Fruit fly (Drosophila melanogaster) whole organism, prepupa: Measurements from ENCODE around the gene SP555.
A peak's percentile ranks its signal among the peaks of the same experiment; 100 is the strongest.

Experiments
- Blimp-1 ChIP-seq: fragments of 200-800 bp; sonication (Bioruptor generic); optimal IDR thresholded peaks from 3 replicates; lab custom pipeline; 2017; ENCODE audit warnings: missing biosample characterization, missing genetic modification characterization, mild to moderate bottlenecking, moderate library complexity, missing genetic modification reagents
- CG10669 ChIP-seq: fragments of 200-800 bp; sonication (Bioruptor generic); optimal IDR thresholded peaks from 3 replicates; lab custom pipeline; 2018; ENCODE audit warnings: missing biosample characterization, mild to moderate bottlenecking, missing genetic modification characterization, moderate library complexity
- CG11762 ChIP-seq: fragments of 200-800 bp; sonication (Bioruptor generic); optimal IDR thresholded peaks from 3 replicates; lab custom pipeline; 2016; ENCODE audit warnings: missing biosample characterization, missing genetic modification characterization; ENCODE audit not compliant: insufficient read depth
- CG11902 ChIP-seq: fragments of 200-800 bp; sonication (Bioruptor generic); optimal IDR thresholded peaks from 3 replicates; lab custom pipeline; 2016; ENCODE audit warnings: missing biosample characterization, missing genetic modification characterization
- CG1621 ChIP-seq: fragments of 200-800 bp; sonication (Bioruptor generic); optimal IDR thresholded peaks from 3 replicates; lab custom pipeline; 2018; ENCODE audit warnings: missing biosample characterization, mild to moderate bottlenecking, missing genetic modification characterization
- CG3032 ChIP-seq: fragments of 200-800 bp; optimal IDR thresholded peaks from 2 replicates; lab custom pipeline; 2019; ENCODE audit warnings: missing biosample characterization, mild to moderate bottlenecking, missing genetic modification characterization, moderate library complexity
- CG31627 ChIP-seq: fragments of 200-800 bp; sonication (Bioruptor generic); optimal IDR thresholded peaks from 3 replicates; lab custom pipeline; 2016; ENCODE audit warnings: missing biosample characterization, missing genetic modification characterization
- CG32006 ChIP-seq: fragments of 200-800 bp; sonication (Bioruptor generic); optimal IDR thresholded peaks from 3 replicates; lab custom pipeline; 2017; ENCODE audit warnings: missing biosample characterization, mild to moderate bottlenecking, missing genetic modification characterization
- CG34406 ChIP-seq: fragments of 200-800 bp; sonication (Bioruptor generic); optimal IDR thresholded peaks from 3 replicates; lab custom pipeline; 2016; ENCODE audit warnings: missing biosample characterization, missing genetic modification characterization
- CG4318 ChIP-seq: fragments of 200-800 bp; sonication (Bioruptor generic); optimal IDR thresholded peaks from 3 replicates; lab custom pipeline; 2017; ENCODE audit warnings: missing biosample characterization, mild to moderate bottlenecking, missing genetic modification characterization
- CG6276 ChIP-seq: fragments of 200-800 bp; sonication (Bioruptor generic); optimal IDR thresholded peaks from 2 replicates; lab custom pipeline; 2017; ENCODE audit warnings: missing biosample characterization, mild to moderate bottlenecking, missing genetic modification characterization
- CG6792 ChIP-seq: fragments of 200-800 bp; sonication (Bioruptor generic); optimal IDR thresholded peaks from 3 replicates; lab custom pipeline; 2016; ENCODE audit warnings: missing biosample characterization, missing genetic modification characterization
- CG6854 ChIP-seq: fragments of 200-800 bp; sonication (Bioruptor generic); optimal IDR thresholded peaks from 2 replicates; lab custom pipeline; 2017; ENCODE audit warnings: missing biosample characterization, mild to moderate bottlenecking, missing genetic modification characterization
- CG7368 ChIP-seq: fragments of 200-800 bp; sonication (Bioruptor generic); optimal IDR thresholded peaks from 3 replicates; lab custom pipeline; 2016; ENCODE audit warnings: missing biosample characterization, missing genetic modification characterization
- CG8319 ChIP-seq: fragments of 200-800 bp; sonication (Bioruptor generic); optimal IDR thresholded peaks from 3 replicates; lab custom pipeline; 2016; ENCODE audit warnings: missing biosample characterization, missing genetic modification characterization
- CG8632 ChIP-seq: fragments of 200-800 bp; sonication (Bioruptor generic); optimal IDR thresholded peaks from 3 replicates; lab custom pipeline; 2016; ENCODE audit warnings: missing biosample characterization, missing genetic modification characterization
- Eip75B ChIP-seq: fragments of 200-800 bp; sonication (Bioruptor generic); optimal IDR thresholded peaks from 3 replicates; lab custom pipeline; 2016; ENCODE audit warnings: missing biosample characterization, missing genetic modification characterization
- Eip78C ChIP-seq: fragments of 200-800 bp; sonication (Bioruptor generic); peaks from one replicate; lab custom pipeline; 2016; ENCODE audit warnings: missing biosample characterization, missing genetic modification characterization
- Eip93F ChIP-seq: fragments of 200-800 bp; sonication (Bioruptor generic); optimal IDR thresholded peaks from 2 replicates; lab custom pipeline; 2016; ENCODE audit warnings: missing biosample characterization, mild to moderate bottlenecking, missing genetic modification characterization
- Ets21C ChIP-seq: fragments of 200-800 bp; sonication (Bioruptor generic); optimal IDR thresholded peaks from 3 replicates; lab custom pipeline; 2016; ENCODE audit warnings: missing biosample characterization, missing genetic modification characterization
- Ets96B ChIP-seq: fragments of 200-800 bp; optimal IDR thresholded peaks from 2 replicates; lab custom pipeline; 2019; ENCODE audit warnings: missing biosample characterization, mild to moderate bottlenecking, missing genetic modification characterization, moderate library complexity
- Gug ChIP-seq: fragments of 200-800 bp; sonication (Bioruptor generic); IDR thresholded peaks from 2 replicates; pipeline ENCODE4 v1.3.6; 2022; ENCODE audit warnings: missing biosample characterization, missing genetic modification characterization
- Hr38 ChIP-seq: sonication (Bioruptor generic); optimal IDR thresholded peaks from 2 replicates; lab custom pipeline; 2016; ENCODE audit warnings: missing biosample characterization, missing genetic modification characterization
- Hr39 ChIP-seq: fragments of 200-800 bp; sonication (Bioruptor generic); optimal IDR thresholded peaks from 2 replicates; lab custom pipeline; 2016; ENCODE audit warnings: missing biosample characterization, missing genetic modification characterization
- Lpt ChIP-seq: fragments of 200-800 bp; sonication (Bioruptor generic); optimal IDR thresholded peaks from 3 replicates; lab custom pipeline; 2016; ENCODE audit warnings: missing biosample characterization, missing genetic modification characterization
- Smox ChIP-seq: fragments of 200-800 bp; sonication (Bioruptor generic); optimal IDR thresholded peaks from 3 replicates; lab custom pipeline; 2016; ENCODE audit warnings: missing biosample characterization, missing genetic modification characterization
- Sox102F ChIP-seq: fragments of 200-800 bp; sonication (Bioruptor generic); optimal IDR thresholded peaks from 2 replicates; lab custom pipeline; 2016; ENCODE audit warnings: missing biosample characterization, mild to moderate bottlenecking, missing genetic modification characterization
- Sox14 ChIP-seq: fragments of 200-800 bp; sonication (Bioruptor generic); optimal IDR thresholded peaks from 3 replicates; lab custom pipeline; 2016; ENCODE audit warnings: missing biosample characterization, missing genetic modification characterization
- cyc ChIP-seq: fragments of 200-800 bp; sonication (Bioruptor generic); optimal IDR thresholded peaks from 3 replicates; lab custom pipeline; 2016; ENCODE audit warnings: missing biosample characterization, missing genetic modification characterization
- dac ChIP-seq: fragments of 200-800 bp; sonication (Bioruptor generic); optimal IDR thresholded peaks from 2 replicates; lab custom pipeline; 2017; ENCODE audit warnings: missing biosample characterization, mild to moderate bottlenecking, missing genetic modification characterization
- eg ChIP-seq: fragments of 200-800 bp; sonication (Bioruptor generic); IDR thresholded peaks from 3 replicates; pipeline ENCODE4 v1.3.6; 2022; ENCODE audit warnings: missing biosample characterization, missing genetic modification characterization
- esn ChIP-seq: fragments of 200-800 bp; sonication (Bioruptor generic); optimal IDR thresholded peaks from 2 replicates; lab custom pipeline; 2016; ENCODE audit warnings: missing biosample characterization, mild to moderate bottlenecking, missing genetic modification characterization, moderate library complexity
- fd59A ChIP-seq: fragments of 200-800 bp; sonication (Bioruptor generic); optimal IDR thresholded peaks from 2 replicates; lab custom pipeline; 2017; ENCODE audit warnings: missing biosample characterization, mild to moderate bottlenecking, missing genetic modification characterization, missing genetic modification reagents
- fkh ChIP-seq: fragments of 200-800 bp; sonication (Bioruptor generic); optimal IDR thresholded peaks from 3 replicates; lab custom pipeline; 2017; ENCODE audit warnings: missing biosample characterization, mild to moderate bottlenecking, missing genetic modification characterization, moderate library complexity
- net ChIP-seq: fragments of 200-800 bp; sonication (Bioruptor generic); optimal IDR thresholded peaks from 3 replicates; lab custom pipeline; 2016; ENCODE audit warnings: missing biosample characterization, missing genetic modification characterization
- pdm3 ChIP-seq: fragments of 200-800 bp; sonication (Bioruptor generic); optimal IDR thresholded peaks from 3 replicates; lab custom pipeline; 2016; ENCODE audit warnings: missing biosample characterization, missing genetic modification characterization
- salr ChIP-seq, 2 experiments: fragments of 200-800 bp; sonication (Bioruptor generic); optimal IDR thresholded peaks; 3 replicates each; lab custom pipeline; 2016 to 2018; ENCODE audit warnings: missing biosample characterization in 2 of 2, missing genetic modification characterization in 2 of 2, mild to moderate bottlenecking in 1 of 2
- ss ChIP-seq, 2 experiments: fragments of 200-800 bp; sonication (Bioruptor generic); optimal IDR thresholded peaks; 2 replicates in 1 of 2; 3 replicates in 1 of 2; lab custom pipeline; 2017 to 2018; ENCODE audit warnings: mild to moderate bottlenecking in 2 of 2, missing biosample characterization in 2 of 2, missing genetic modification characterization in 2 of 2, moderate library complexity in 1 of 2
- svp ChIP-seq: fragments of 200-800 bp; sonication (Bioruptor generic); peaks from one replicate; lab custom pipeline; 2016; ENCODE audit warnings: missing biosample characterization, missing genetic modification characterization
- topi ChIP-seq: fragments of 200-800 bp; sonication (Bioruptor generic); optimal IDR thresholded peaks from 3 replicates; lab custom pipeline; 2016; ENCODE audit warnings: missing biosample characterization, missing genetic modification characterization
- vri ChIP-seq: fragments of 200-800 bp; sonication (Bioruptor generic); optimal IDR thresholded peaks from 3 replicates; lab custom pipeline; 2016; ENCODE audit warnings: missing biosample characterization, mild to moderate bottlenecking, missing genetic modification characterization

The SP555 gene

dm6 chr2L:5043495-5044146, 6.1 kb downstream of the SP555 start (continued):
- TF ChIP-seq topi (GFP tag; lab: Kevin White, UChicago) (peak; percentile 62), Eip78C (GFP tag; lab: Kevin White, UChicago) (peak; percentile 75), CG1621 (tag; lab: Kevin White, UChicago) (peak; percentile 49), esn (GFP tag; lab: Kevin White, UChicago) (peak; percentile 70), CG6854 (GFP tag; lab: Kevin White, UChicago) (no peak), Lpt (GFP tag; lab: Kevin White, UChicago) (peak; percentile 78), vri (no peak), Ets21C (GFP tag; lab: Kevin White, UChicago) (peak; percentile 62), Hr39 (GFP tag; lab: Kevin White, UChicago) (peak; percentile 72), CG11902 (GFP tag; lab: Kevin White, UChicago) (peak; percentile 45), fd59A (GFP tag; lab: Kevin White, UChicago) (peak; percentile 8), svp (GFP tag; lab: Kevin White, UChicago) (peak; percentile 85), cyc (GFP tag; lab: Kevin White, UChicago) (peak; percentile 56), salr (GFP tag; optimal IDR thresholded peaks at IDR 0.05; lab: Kevin White, UChicago) (peak; percentile 45 to 52), Ets96B (tag; lab: Kevin White, UChicago) (peak; percentile 57), CG34406 (peak; percentile 56), Sox102F (peak; percentile 70), dac (GFP tag; lab: Kevin White, UChicago) (peak; percentile 75), eg (GFP tag; lab: Robert Waterston, UW) (peak; percentile 84), ss (GFP tag; optimal IDR thresholded peaks at IDR 0.05; lab: Kevin White, UChicago) (peak; percentile 25 to 27), CG8632 (GFP tag; lab: Kevin White, UChicago) (peak; percentile 45), Eip75B (peak; percentile 53), CG7368 (GFP tag; lab: Kevin White, UChicago) (peak; percentile 52)
- TF ChIP-seq, all 60 proteins: peak for 54

- TF ChIP-seq svp (GFP tag; lab: Kevin White, UChicago) (peak; percentile 40), Hr38 (no peak), eg (GFP tag; lab: Robert Waterston, UW) (peak; percentile 14; the same call in 1 of the 3 replicates), CG11902 (GFP tag; lab: Kevin White, UChicago) (no peak), fkh (GFP tag; lab: Kevin White, UChicago) (peak; percentile 48)
These were observed 6.9 kb downstream of the SP555 start, which contains the start of gene CG31650 for dm6 chr2L:5044361-5044891. CG31650 (minus strand) TSS chr2L:5044712.

- TF ChIP-seq CG3032 (peak; percentile 11), CG6792 (peak; percentile 11), CG31627 (peak; percentile 40), CG11762 (GFP tag; lab: Kevin White, UChicago) (no peak), Sox14 (GFP tag; lab: Kevin White, UChicago) (peak; percentile 66), fkh (GFP tag; lab: Kevin White, UChicago) (peak; percentile 38), CG32006 (peak; percentile 70), CG8632 (GFP tag; lab: Kevin White, UChicago) (peak; percentile 24), esn (GFP tag; lab: Kevin White, UChicago) (peak; percentile 60), Eip93F (peak; percentile 30), fd59A (GFP tag; lab: Kevin White, UChicago) (no peak), CG11902 (GFP tag; lab: Kevin White, UChicago) (peak; percentile 20), CG6276 (GFP tag; lab: Kevin White, UChicago) (peak; percentile 56), Smox (GFP tag; lab: Kevin White, UChicago) (peak; percentile 46), CG34406 (peak; percentile 11), CG8319 (GFP tag; lab: Kevin White, UChicago) (no peak), Eip78C (GFP tag; lab: Kevin White, UChicago) (peak; percentile 78), vri (peak; percentile 97), CG10669 (peak; percentile 29), cyc (GFP tag; lab: Kevin White, UChicago) (peak; percentile 40), Eip75B (peak; percentile 43), svp (GFP tag; lab: Kevin White, UChicago) (peak; percentile 87), topi (GFP tag; lab: Kevin White, UChicago) (peak; percentile 37), Hr38 (no peak), salr (GFP tag; optimal IDR thresholded peaks at IDR 0.05; lab: Kevin White, UChicago) (peak in 1 of 2 experiments; percentile 35), Blimp-1 (no peak), Gug (GFP tag; lab: Robert Waterston, UW) (peak; percentile 18; the same call in 1 of the 2 replicates), net (GFP tag; lab: Kevin White, UChicago) (peak; percentile 28), pdm3 (GFP tag; lab: Kevin White, UChicago) (peak; percentile 50), CG1621 (tag; lab: Kevin White, UChicago) (peak; percentile 20), Hr39 (GFP tag; lab: Kevin White, UChicago) (peak; percentile 37), CG4318 (peak; percentile 49)
These were observed 7.5 kb downstream of the SP555 start for dm6 chr2L:5044892-5045619.
